Worm (Caenorhabditis elegans): Measurements from ENCODE around the gene K08E4.2.

The K08E4.2 gene

DNA sequence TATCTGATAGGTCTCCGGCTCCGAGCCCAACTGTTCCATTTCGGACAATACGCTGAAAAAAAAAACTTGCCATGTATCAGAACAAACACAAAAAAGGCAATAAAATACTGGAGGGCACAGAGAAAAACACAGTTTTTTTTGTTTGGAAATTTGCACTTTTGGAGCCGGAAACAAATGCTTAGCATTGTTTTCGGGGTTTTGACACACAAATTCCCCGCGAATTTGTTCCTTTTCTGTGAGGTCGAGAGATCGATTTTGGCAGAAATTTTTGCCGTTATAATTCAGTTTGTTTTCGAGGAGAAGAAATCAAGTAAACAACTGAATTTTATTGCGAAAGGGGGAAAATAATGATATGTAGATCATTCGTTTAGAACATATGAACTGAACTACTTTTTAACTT lies at the start of gene K08E4.2:
TSS of gene K08E4.2 (minus strand) at position 54 of the 400 bp plus-strand sequence.
- TF ChIP-seq unc-62 (GFP tag; optimal IDR thresholded peaks at IDR 0.05), result no peak

DNA sequence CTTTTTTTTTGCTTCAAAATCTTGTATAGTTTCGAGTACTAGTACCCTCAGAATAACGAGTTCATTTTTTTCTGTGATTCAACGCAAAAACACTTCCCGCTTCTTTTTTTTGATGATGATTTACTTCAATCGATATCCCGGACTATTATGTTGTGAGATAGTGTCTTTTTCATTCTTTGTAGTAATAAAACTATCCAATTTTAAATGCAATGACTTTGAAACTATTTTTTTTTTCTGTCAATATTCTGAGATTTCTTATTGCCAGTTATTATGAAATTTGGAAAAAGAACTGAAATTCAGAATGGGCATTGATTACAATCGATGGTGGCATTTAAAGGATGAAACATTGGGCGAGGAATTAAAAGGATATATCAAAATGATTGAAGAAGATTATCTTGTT lies 49.1 kb upstream of the K08E4.2 start, which contains the start of gene M18.3:
TSS of gene M18.3 (plus strand) at position 301 of the 400 bp plus-strand sequence.
- no peak for TF ChIP-seq unc-62 (GFP tag; optimal IDR thresholded peaks at IDR 0.05)

DNA sequence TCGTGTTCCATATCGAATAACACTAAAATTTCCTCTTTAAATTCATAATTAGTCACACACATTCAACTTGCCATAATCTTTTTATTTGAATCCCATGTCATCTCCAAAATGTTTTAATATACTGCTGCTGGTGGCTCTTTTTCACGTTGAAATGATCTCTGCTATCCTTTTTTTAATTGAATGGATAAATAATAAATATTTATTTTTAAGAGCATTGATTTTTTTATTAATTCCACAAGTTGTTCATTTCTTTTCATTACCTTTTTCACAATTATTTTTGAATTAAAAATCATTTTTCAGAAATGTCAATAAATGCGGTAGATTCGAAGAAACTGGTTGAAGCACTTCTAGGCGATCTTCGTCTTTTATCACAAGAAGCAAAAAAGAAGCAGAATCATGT lies 40.0 kb upstream of the K08E4.2 start, which contains the start of gene mon-2:
TSS of gene mon-2 (plus strand) at position 301 of the 400 bp plus-strand sequence.
- TF ChIP-seq unc-62 (GFP tag; optimal IDR thresholded peaks at IDR 0.05), result no peak

DNA sequence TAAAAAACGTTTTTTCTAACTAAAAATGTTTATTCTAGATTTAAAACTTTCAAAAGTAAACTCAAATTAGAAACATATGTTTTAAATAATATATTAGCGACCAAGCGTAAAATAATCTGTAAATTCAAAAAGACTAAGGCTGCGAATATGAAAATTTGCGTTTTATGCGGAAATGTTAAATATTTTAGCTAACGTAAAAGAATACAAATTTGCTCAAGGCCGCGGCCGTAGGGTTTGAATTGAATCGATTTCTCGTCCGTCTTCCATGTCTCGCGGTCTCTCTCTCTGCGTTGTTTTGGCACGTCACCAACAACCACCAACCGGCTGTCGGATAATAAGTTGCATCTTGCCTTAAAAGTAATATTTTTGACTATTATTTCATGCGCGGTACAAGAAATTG lies 37.4 kb upstream of the K08E4.2 start, which contains the start of gene F11A10.5:
TSS of gene F11A10.5 (plus strand) at position 301 of the 400 bp plus-strand sequence.
- no peak for TF ChIP-seq unc-62 (GFP tag; optimal IDR thresholded peaks at IDR 0.05)

DNA sequence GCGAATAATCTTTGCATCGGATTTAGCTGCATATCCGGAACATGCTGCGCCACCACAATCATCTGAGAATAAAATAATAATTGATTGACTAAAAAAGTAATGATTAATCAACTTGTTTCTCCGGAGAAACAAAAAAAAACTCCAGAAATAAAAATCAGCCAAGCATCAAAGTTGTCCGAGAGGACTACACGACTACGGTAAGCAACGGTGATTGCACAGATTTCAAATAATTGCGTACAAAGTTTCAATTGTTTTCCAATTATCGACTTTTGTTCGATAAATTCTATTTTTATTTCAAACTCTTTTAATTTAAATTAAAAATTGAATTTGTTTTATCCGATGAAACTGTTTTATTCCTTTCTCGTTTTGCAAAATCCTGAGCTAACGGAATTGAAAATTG lies 36.9 kb upstream of the K08E4.2 start, which contains the start of gene cpsf-4:
TSS of gene cpsf-4 (minus strand) at position 62 of the 400 bp plus-strand sequence.
- TF ChIP-seq unc-62 (GFP tag; optimal IDR thresholded peaks at IDR 0.05), result no peak

DNA sequence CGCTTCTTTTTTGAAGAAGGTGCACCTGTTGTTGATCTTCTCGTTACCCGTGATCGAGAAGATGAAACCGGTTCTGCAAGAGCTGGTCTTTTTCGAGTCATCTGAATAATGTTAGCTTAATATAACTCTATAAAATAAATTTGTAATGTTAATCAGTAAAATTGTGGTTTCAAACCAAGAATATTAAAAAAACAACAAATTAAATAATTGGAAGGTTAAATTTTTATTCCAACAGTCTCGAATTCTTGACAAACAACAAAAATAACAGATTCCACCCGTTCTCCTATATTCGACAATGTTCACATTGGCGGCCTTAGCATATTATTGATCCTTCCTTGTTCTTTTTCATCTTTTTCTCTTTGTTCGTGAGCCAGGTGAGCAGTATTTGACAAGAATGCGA lies 35.7 kb upstream of the K08E4.2 start, which contains the start of gene mig-32:
TSS of gene mig-32 (minus strand) at position 101 of the 400 bp plus-strand sequence.
- no peak for TF ChIP-seq unc-62 (GFP tag; optimal IDR thresholded peaks at IDR 0.05)

DNA sequence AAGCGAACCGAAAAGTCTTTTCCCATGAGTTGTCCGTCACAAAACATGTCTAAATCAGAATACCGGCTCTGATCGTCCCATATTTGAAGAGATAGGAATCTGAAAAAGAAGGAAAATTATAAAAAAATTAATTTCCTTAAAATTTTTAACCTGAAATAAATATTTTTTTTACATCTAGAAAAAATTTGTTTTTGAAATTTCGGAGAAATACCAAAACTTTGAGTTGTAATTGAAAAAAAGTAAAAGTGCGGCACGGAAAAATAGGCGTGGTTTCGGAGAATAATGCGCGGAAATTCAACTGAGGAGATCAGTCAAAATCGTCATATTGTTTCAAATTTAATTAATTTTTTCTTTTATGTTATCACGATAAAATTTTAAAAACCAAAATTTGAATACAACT lies 33.1 kb upstream of the K08E4.2 start, which contains the start of gene F11A10.6:
TSS of gene F11A10.6 (minus strand) at position 101 of the 400 bp plus-strand sequence.
- TF ChIP-seq unc-62 (GFP tag; optimal IDR thresholded peaks at IDR 0.05), result no peak

DNA sequence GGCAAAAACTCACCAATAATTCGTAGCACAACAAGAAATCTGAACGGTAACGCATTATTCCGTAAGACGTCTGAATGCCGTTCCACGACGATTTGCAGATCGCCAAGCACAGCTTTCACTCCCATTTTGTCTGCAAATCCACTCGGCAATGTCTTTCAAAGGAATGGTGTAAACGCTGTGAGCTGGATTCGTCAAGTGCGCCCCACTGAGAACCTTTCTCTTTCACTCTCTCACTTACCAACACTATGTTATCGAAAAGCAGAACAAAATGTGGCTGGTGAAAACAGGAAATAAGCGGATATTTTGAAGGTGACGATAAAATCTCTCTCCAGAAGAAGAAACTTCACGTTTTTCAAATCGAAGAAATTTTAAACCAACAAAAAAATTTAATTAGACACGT lies 32.4 kb upstream of the K08E4.2 start:
- TF ChIP-seq unc-62 (GFP tag; optimal IDR thresholded peaks at IDR 0.05), result no peak

DNA sequence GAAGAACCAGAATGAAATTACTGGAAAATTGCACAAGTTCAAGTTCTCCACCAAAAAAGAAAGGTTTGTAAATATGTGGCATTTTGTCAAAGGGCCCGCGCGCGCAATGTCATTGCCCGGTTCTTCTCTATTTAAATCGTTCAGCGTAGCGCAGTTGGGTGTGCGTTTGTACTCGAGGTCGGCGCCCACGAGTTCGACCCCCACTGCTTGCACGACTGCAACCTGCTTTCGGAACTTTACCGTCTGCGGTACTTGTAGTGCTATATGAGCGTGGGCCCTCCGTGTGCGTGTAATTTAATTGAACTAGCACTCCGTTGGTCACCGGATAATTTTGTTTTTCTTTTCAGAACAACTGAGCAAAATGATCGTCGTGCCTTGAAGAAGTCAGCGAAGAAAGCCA lies 30.0 kb upstream of the K08E4.2 start:
- TF ChIP-seq unc-62 (GFP tag; optimal IDR thresholded peaks at IDR 0.05), result no peak

DNA sequence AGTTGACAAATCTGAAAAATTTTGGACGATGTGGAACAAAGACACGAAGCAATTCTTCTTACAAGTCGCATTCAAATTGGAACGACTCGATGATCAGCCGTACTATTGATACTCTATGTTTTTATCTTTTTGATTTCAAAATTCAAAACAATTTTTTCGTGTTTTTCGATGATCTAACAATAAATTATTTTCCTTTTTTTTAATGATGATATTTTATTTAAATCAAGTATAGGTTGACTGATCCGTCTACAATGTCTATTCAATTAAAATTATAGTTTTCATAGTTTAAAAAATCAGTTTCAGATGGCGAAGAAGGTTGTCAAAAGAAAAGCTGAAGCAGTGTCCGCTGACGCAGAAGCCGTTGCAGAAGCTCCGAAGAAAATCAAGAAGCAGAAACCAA lies 28.7 kb upstream of the K08E4.2 start, which contains the start of gene rbm-34:
TSS of gene rbm-34 (plus strand) at position 301 of the 400 bp plus-strand sequence.
- TF ChIP-seq unc-62 (GFP tag; optimal IDR thresholded peaks at IDR 0.05), result no peak

DNA sequence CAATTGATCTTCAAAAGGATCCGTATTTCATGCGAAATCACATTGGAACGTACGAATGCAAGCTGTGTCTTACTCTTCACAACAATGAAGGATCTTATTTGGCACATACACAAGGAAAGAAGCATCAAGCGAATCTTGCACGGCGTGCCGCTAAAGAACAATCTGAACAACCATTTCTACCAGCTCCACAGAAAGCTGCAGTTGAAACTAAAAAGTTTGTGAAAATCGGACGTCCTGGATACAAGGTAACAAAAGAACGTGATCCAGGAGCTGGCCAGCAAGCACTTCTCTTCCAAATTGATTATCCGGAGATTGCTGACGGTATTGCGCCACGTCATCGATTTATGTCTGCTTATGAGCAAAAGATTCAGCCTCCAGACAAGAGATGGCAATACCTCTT lies 28.1 kb upstream of the K08E4.2 start:
- TF ChIP-seq unc-62 (GFP tag; optimal IDR thresholded peaks at IDR 0.05), result no peak

DNA sequence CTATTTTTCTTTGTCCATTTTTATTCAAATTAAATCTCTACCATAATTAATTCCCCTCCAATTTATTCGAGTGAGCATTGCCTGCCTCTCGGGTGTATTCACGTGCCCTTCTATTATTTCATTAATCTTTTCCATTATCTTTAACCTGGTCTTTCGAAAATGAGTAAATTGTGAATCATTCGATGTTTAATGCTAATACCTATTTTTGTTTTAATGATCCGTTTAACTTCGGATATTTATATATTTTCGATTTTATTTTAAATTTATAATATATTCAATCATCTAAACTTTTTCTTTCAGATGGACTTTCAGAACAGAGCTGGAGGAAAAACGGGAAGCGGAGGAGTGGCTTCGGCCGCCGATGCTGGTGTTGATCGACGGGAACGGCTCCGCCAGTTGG lies 27.7 kb upstream of the K08E4.2 start, which contains the start of gene repo-1:
TSS of gene repo-1 (plus strand) at position 301 of the 400 bp plus-strand sequence.
- no peak for TF ChIP-seq unc-62 (GFP tag; optimal IDR thresholded peaks at IDR 0.05)

DNA sequence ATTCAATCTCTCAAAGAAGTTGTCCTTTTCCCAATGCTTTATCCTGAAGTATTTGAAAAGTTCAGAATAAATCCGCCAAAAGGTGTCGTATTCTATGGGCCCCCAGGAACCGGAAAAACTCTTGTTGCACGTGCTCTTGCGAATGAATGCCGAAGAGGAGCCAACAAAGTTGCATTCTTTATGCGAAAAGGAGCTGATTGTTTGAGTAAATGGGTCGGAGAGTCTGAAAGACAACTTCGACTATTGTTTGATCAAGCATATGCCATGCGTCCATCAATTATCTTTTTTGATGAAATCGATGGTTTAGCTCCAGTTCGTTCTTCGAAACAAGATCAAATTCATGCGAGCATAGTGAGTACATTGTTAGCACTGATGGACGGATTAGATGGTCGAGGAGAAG lies 24.4 kb upstream of the K08E4.2 start:
- no peak for TF ChIP-seq unc-62 (GFP tag; optimal IDR thresholded peaks at IDR 0.05)

DNA sequence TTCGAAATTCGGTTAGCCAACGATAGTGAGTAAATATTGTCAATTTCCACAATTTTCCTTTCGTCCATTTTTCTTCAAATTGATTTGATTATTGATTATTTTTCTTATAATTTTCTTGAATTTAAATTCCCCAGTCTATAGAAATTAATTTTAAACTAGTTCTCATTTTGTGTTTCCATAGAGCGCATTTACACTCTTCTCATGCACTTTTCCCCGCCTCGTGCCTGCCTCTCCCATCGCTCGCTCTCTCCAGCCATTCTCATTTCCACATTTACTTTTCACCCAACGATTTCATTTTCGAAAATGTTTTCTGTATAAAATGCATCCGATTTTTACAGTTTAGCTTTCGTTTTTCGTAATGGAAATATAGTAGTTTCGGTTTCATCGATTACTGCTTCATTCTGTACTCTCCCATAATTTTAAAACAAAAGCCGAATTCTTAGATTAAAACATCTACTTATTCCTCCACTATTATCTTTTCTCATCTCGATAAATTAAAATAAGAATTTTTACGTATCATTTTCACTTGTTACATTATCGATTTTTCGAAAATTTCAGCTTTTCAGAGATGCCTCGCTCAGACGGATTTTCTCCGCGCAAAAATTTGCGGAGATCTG lies 22.6 kb upstream of the K08E4.2 start, which contains the start of gene lex-1:
TSS of gene lex-1 (plus strand) at position 567 of the 617 bp plus-strand sequence.
- TF ChIP-seq unc-62 (GFP tag; optimal IDR thresholded peaks at IDR 0.05), result no peak

DNA sequence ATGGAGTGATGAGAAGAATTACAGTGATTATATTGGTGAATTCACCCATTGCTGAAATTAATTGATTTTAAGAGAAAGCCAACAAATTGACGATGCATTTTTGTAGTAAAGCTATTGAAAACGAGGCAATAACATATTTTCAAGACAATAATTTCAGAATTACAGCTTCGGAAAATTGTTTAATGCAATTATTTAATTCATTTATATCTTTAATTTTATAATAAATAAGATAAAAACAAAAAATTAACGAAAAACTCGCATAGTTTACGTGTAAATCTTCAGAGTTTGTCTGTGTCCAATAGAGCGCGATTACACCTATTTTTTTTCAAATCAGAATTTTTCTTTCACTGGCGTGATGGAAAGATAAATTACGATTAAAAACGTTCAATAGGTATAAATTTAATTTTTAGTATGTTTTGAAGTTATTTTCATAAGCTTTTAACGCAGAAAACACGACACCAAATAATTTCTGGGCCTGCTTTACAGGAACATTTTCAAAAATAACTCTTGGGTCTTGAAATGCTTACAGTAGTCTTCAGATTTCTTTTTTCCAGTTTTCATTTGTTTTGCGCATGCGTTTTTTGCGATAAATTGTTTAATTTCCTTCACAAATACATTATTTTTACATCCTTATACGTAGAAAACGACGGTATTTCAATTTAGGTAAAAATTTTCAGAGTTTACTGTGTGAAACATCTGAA lies 21.8 kb upstream of the K08E4.2 start, which contains the start of gene tmed-1:
TSS of gene tmed-1 (minus strand) at position 51 of the 701 bp plus-strand sequence.
- no peak for TF ChIP-seq unc-62 (GFP tag; optimal IDR thresholded peaks at IDR 0.05)

DNA sequence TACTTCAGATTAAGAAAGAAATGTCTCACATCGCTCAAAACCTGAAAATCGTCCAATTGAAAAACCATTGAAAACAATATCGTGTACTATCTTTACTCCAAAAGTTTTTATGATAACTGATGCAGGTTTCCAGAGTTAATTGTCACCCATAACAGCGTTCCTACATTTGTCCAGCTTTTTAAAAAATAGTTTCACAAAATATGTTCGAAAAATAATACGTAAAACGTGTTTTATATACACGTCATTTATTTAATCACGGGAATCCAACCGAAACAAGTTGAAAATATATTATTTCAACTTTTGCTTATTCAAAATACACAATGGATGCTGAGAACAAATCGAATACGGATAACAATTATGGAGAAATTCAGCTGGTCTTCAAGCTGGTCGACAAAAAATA lies 19.0 kb upstream of the K08E4.2 start, which contains the start of gene K08E4.7:
TSS of gene K08E4.7 (plus strand) at position 301 of the 400 bp plus-strand sequence.
- no peak for TF ChIP-seq unc-62 (GFP tag; optimal IDR thresholded peaks at IDR 0.05)

Measured in whole organism, dauer.